Worm (Caenorhabditis elegans) whole organism, L2 larva: ENCODE measurements around the gene R166.2.
A peak's percentile ranks its signal among the peaks of the same experiment; 100 is the strongest.

Experiments used
- R02D3.7 ChIP-seq: fragments of 150-350 bp; optimal IDR thresholded peaks from 2 replicates; lab custom pipeline; 2014; ENCODE audit warnings: missing biosample characterization, missing genetic modification characterization
- alr-1 ChIP-seq: fragments of 150-350 bp; optimal IDR thresholded peaks from 2 replicates; lab custom pipeline; 2014; ENCODE audit warnings: missing biosample characterization, missing genetic modification characterization
- aly-2 ChIP-seq: fragments of 150-350 bp; optimal IDR thresholded peaks from 2 replicates; lab custom pipeline; 2014; ENCODE audit warnings: missing biosample characterization, missing genetic modification characterization
- ama-1 ChIP-seq: fragments of 150-350 bp; optimal IDR thresholded peaks from 2 replicates; lab custom pipeline; 2018; ENCODE audit warnings: inconsistent platforms
- blmp-1 ChIP-seq: sonication (generic microtip); optimal IDR thresholded peaks from 2 replicates; lab custom pipeline; 2017; ENCODE audit warnings: missing genetic modification characterization, mild to moderate bottlenecking, missing compliant biosample characterization, antibody characterized with exemption, moderate library complexity; ENCODE audit not compliant: insufficient read depth
- ceh-16 ChIP-seq: fragments of 150-350 bp; optimal IDR thresholded peaks from 2 replicates; lab custom pipeline; 2014; ENCODE audit warnings: missing biosample characterization, missing genetic modification characterization
- ceh-82 ChIP-seq: fragments of 150-350 bp; optimal IDR thresholded peaks from 2 replicates; lab custom pipeline; 2014; ENCODE audit warnings: missing biosample characterization, missing genetic modification characterization
- crh-2 ChIP-seq: sonication (generic microtip); optimal IDR thresholded peaks from 2 replicates; lab custom pipeline; 2017; ENCODE audit warnings: missing biosample characterization, missing genetic modification characterization
- dmd-4 ChIP-seq: sonication (generic microtip); optimal IDR thresholded peaks from 2 replicates; lab custom pipeline; 2017; ENCODE audit warnings: missing biosample characterization, missing genetic modification characterization
- elt-1 ChIP-seq: fragments of 150-350 bp; optimal IDR thresholded peaks from 2 replicates; lab custom pipeline; 2014; ENCODE audit warnings: missing biosample characterization, missing genetic modification characterization
- elt-3 ChIP-seq: sonication (generic microtip); optimal IDR thresholded peaks from 2 replicates; lab custom pipeline; 2017; ENCODE audit warnings: missing biosample characterization, missing genetic modification characterization
- fos-1 ChIP-seq: fragments of 150-350 bp; optimal IDR thresholded peaks from 2 replicates; lab custom pipeline; 2014; ENCODE audit warnings: missing biosample characterization, missing genetic modification characterization
- gmeb-1 ChIP-seq: fragments of 150-350 bp; optimal IDR thresholded peaks from 2 replicates; lab custom pipeline; 2014; ENCODE audit warnings: missing biosample characterization, missing genetic modification characterization
- lin-13 ChIP-seq: fragments of 150-350 bp; optimal IDR thresholded peaks from 2 replicates; lab custom pipeline; 2014; ENCODE audit warnings: missing biosample characterization, missing genetic modification reagents, missing genetic modification characterization
- lin-39 ChIP-seq: fragments of 150-350 bp; optimal IDR thresholded peaks from 2 replicates; lab custom pipeline; 2014; ENCODE audit warnings: missing biosample characterization, missing genetic modification reagents, missing genetic modification characterization
- mbf-1 ChIP-seq: sonication (generic microtip); optimal IDR thresholded peaks from 2 replicates; lab custom pipeline; 2017; ENCODE audit warnings: missing biosample characterization, missing genetic modification characterization
- mdl-1 ChIP-seq, 2 experiments: fragments of 150-350 bp in 1 of 2; sonication (generic microtip) in 1 of 2; optimal IDR thresholded peaks; 2 replicates each; lab custom pipeline; 2017; ENCODE audit warnings: missing biosample characterization in 2 of 2, missing genetic modification characterization in 2 of 2
- nhr-10 ChIP-seq: sonication (generic microtip); optimal IDR thresholded peaks from 2 replicates; lab custom pipeline; 2017; ENCODE audit warnings: missing biosample characterization, missing genetic modification characterization
- nhr-11 ChIP-seq: fragments of 150-350 bp; optimal IDR thresholded peaks from 2 replicates; lab custom pipeline; 2014; ENCODE audit warnings: missing biosample characterization, missing genetic modification characterization
- nhr-12 ChIP-seq: fragments of 150-350 bp; optimal IDR thresholded peaks from 2 replicates; lab custom pipeline; 2014; ENCODE audit warnings: missing biosample characterization, missing genetic modification characterization
- nhr-129 ChIP-seq: fragments of 150-350 bp; optimal IDR thresholded peaks from 2 replicates; lab custom pipeline; 2014; ENCODE audit warnings: missing biosample characterization, missing genetic modification characterization
- nhr-21 ChIP-seq: fragments of 150-350 bp; optimal IDR thresholded peaks from 2 replicates; lab custom pipeline; 2014; ENCODE audit warnings: missing biosample characterization, missing genetic modification characterization
- nhr-23 ChIP-seq: fragments of 150-350 bp; optimal IDR thresholded peaks from 2 replicates; lab custom pipeline; 2014; ENCODE audit warnings: missing biosample characterization, missing genetic modification reagents, missing genetic modification characterization
- nhr-237 ChIP-seq: fragments of 150-350 bp; optimal IDR thresholded peaks from 2 replicates; lab custom pipeline; 2014; ENCODE audit warnings: missing biosample characterization, missing genetic modification characterization
- nhr-25 ChIP-seq: fragments of 150-350 bp; sonication (generic microtip); optimal IDR thresholded peaks from 3 replicates; lab custom pipeline; 2014; ENCODE audit warnings: missing biosample characterization, missing genetic modification characterization
- nhr-6 ChIP-seq: fragments of 150-350 bp; optimal IDR thresholded peaks from 2 replicates; lab custom pipeline; 2014; ENCODE audit warnings: missing biosample characterization, missing genetic modification characterization
- nhr-77 ChIP-seq: fragments of 150-350 bp; optimal IDR thresholded peaks from 2 replicates; lab custom pipeline; 2014; ENCODE audit warnings: missing biosample characterization, missing genetic modification characterization
- peb-1 ChIP-seq: fragments of 150-350 bp; optimal IDR thresholded peaks from 2 replicates; lab custom pipeline; 2014; ENCODE audit warnings: missing biosample characterization, missing genetic modification characterization
- sem-4 ChIP-seq: fragments of 150-350 bp; optimal IDR thresholded peaks from 2 replicates; lab custom pipeline; 2014; ENCODE audit warnings: missing biosample characterization, missing genetic modification reagents, missing genetic modification characterization
- sma-3 ChIP-seq: sonication (generic microtip); optimal IDR thresholded peaks from 2 replicates; lab custom pipeline; 2016; ENCODE audit warnings: missing genetic modification reagents, missing genetic modification characterization, missing compliant biosample characterization
- sma-9 ChIP-seq, 2 experiments: fragments of 150-350 bp in 1 of 2; sonication (generic microtip) in 1 of 2; optimal IDR thresholded peaks; 2 replicates each; lab custom pipeline; 2014 to 2016; ENCODE audit warnings: missing genetic modification characterization in 2 of 2, mild to moderate bottlenecking in 1 of 2, missing biosample characterization in 1 of 2, missing compliant biosample characterization in 1 of 2, missing genetic modification reagents in 1 of 2, moderate library complexity in 1 of 2
- snpc-4 ChIP-seq: fragments of 150-350 bp; optimal IDR thresholded peaks from 2 replicates; lab custom pipeline; 2014; ENCODE audit warnings: missing biosample characterization, missing genetic modification characterization
- unc-55 ChIP-seq: fragments of 150-350 bp; sonication (generic microtip); optimal IDR thresholded peaks from 3 replicates; lab custom pipeline; 2014; ENCODE audit warnings: missing biosample characterization, missing genetic modification reagents, missing genetic modification characterization
- unc-62 ChIP-seq: fragments of 150-350 bp; optimal IDR thresholded peaks from 2 replicates; lab custom pipeline; 2014; ENCODE audit warnings: missing biosample characterization, missing genetic modification reagents, missing genetic modification characterization
- zag-1 ChIP-seq: fragments of 150-350 bp; optimal IDR thresholded peaks from 2 replicates; lab custom pipeline; 2014; ENCODE audit warnings: missing biosample characterization, missing genetic modification characterization
- ztf-1 ChIP-seq: fragments of 200-800 bp; sonication (Bioruptor generic); conservative IDR thresholded peaks from 2 replicates; pipeline ENCODE4 v1.3.6; 2022; ENCODE audit warnings: missing genetic modification characterization, missing compliant biosample characterization
- ztf-11 ChIP-seq: sonication (generic microtip); optimal IDR thresholded peaks from 2 replicates; lab custom pipeline; 2017; ENCODE audit warnings: missing biosample characterization, missing genetic modification characterization
- ztf-4 ChIP-seq: fragments of 150-350 bp; optimal IDR thresholded peaks from 2 replicates; lab custom pipeline; 2014; ENCODE audit warnings: missing biosample characterization, missing genetic modification characterization

The R166.2 gene

DNA sequence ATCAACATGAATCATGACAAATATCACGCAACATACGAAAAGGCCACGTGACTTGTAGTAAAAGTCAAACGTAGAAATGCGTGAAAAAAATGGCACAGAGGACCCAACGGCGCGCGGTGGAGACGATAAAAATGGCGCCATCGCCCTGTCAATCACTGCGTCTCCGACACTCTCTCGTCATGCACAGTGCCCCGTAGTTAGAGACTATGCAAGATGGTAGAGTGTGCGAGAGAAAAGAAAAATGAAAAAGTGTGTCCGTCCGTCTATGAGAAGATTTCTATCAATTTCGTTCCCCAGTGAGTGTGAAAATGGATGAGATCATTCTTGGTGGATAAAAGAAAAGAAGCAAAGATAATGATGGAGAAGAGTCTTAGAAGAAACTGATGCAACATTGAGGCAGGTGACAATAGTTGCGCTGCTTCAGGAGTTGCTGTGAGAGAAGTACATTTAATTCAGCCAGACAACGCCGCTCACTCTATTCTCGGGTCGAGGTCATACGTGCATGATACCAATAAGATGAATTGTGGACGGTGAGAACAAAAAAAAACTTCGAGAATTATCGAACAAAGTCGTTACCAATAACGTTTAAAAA lies 18.1 kb upstream of the R166.2 start (continued):
- TF ChIP-seq crh-2 (tag; lab: Kevin White, UChicago) (peak; percentile 55), sem-4 (peak; percentile 72), peb-1 (tag; lab: Kevin White, UChicago) (no peak), sma-9 (GFP tag; optimal IDR thresholded peaks at IDR 0.05; lab: Kevin White, UChicago) (peak; percentile 40), sma-9 (tag; optimal IDR thresholded peaks at IDR 0.05; lab: Kevin White, UChicago) (no peak), lin-39 (tag; lab: Kevin White, UChicago) (no peak), nhr-10 (tag; lab: Kevin White, UChicago) (no peak), nhr-237 (tag; lab: Kevin White, UChicago) (no peak), unc-55 (GFP tag; lab: Kevin White, UChicago) (peak; percentile 33), alr-1 (no peak)

DNA sequence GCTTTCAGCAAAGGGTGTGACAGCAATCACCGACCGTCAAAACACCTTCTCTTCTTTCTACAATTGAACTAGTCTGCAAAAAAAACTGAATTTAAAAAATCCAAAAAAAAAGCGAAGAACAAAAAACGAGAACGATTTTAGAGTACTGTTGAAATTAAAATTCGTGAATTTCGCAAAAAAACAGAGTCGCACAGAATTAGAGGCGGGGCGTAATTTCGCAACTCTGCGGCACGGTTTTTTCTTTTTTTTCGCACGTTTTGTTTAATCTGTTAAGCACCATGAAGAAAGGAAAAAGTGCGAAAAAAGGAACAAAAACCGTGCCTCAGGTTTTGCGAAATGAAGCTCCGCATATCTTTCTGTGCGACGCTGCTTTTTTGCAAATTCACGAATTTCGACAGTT lies 17.5 kb upstream of the R166.2 start, which contains the start of gene mnk-1:
TSS of gene mnk-1 (minus strand) at position 73 of the 400 bp plus-strand sequence.
- TF ChIP-seq dmd-4 (no peak), sem-4 (no peak), aly-2 (no peak), sma-9 (GFP tag; optimal IDR thresholded peaks at IDR 0.05; lab: Kevin White, UChicago) (no peak), sma-9 (tag; optimal IDR thresholded peaks at IDR 0.05; lab: Kevin White, UChicago) (no peak), ceh-16 (tag; lab: Kevin White, UChicago) (no peak), sma-3 (GFP tag; lab: Kevin White, UChicago) (no peak), lin-39 (tag; lab: Kevin White, UChicago) (no peak), snpc-4 (tag; lab: Kevin White, UChicago) (no peak), alr-1 (no peak), zag-1 (no peak), mdl-1 (tag; optimal IDR thresholded peaks at IDR 0.05; lab: Kevin White, UChicago) (no peak), nhr-237 (tag; lab: Kevin White, UChicago) (no peak), lin-13 (GFP tag; lab: Kevin White, UChicago) (no peak), mbf-1 (tag; lab: Kevin White, UChicago) (no peak), ztf-1 (GFP tag; lab: Robert Waterston, UW) (no peak), crh-2 (tag; lab: Kevin White, UChicago) (no peak), nhr-21 (tag; lab: Kevin White, UChicago) (no peak), nhr-11 (no peak)

DNA sequence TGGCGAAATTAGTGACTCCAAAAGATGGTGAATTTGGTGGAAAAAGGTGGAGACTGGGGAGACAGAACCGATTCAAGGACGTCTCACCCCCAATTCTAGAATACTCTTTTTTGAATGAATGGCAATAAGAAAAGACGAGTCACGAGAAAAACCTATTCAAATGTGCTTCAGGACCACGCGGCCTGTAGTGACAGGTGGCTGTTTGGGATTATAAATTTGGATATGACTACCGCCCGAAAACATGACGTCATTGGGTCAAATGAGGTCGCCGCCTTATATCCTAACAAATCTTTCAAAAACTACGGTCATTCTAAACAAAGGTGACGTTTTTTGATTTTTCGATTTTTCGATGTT lies 16.6 kb upstream of the R166.2 start:
- TF ChIP-seq nhr-129 (tag; lab: Kevin White, UChicago) (peak; percentile 13), nhr-25 (tag; lab: Kevin White, UChicago) (peak; percentile 48), elt-3 (no peak), ceh-16 (tag; lab: Kevin White, UChicago) (peak; percentile 3), nhr-77 (no peak)
- TF ChIP-seq, all 48 proteins: peak for 3

DNA sequence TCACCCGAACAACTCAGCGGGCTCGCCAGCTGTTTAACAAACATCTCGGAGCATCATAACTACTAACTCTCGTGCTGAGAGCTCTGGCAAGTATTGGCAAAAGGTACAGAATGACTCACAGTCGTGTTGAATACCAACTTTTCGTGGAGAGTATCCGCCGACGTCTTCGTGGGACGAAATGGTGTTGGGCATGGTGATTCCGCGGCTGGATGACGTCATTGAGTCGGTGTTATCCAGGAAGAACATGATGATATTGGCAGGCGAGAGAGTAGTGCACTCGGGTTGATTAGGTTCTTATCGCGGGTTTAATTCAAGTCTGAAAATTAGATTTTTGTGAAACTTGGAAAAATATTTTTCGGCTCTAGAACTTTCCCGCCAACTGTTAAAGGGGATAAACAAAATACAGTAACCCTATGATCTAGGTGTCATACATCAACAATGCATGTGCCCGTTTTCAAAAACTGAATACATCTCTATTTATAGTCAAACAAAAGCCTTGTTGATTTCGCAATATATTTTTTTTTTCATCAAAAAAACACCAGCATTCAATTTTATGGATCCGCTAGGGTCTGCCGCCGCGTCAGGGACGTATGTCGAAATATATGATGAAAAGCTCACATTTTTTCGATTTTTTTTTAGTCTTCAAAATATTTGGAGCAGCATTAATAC lies 16.0 kb upstream of the R166.2 start:
- TF ChIP-seq aly-2, result no peak
- peak; percentile 19 for TF ChIP-seq nhr-129 (tag; lab: Kevin White, UChicago)
- peak; percentile 44 for TF ChIP-seq unc-55 (GFP tag; lab: Kevin White, UChicago)
- TF ChIP-seq ceh-82 (tag; lab: Kevin White, UChicago), result no peak
- TF ChIP-seq gmeb-1 (tag; lab: Kevin White, UChicago), result no peak
- no peak for TF ChIP-seq sma-3 (GFP tag; lab: Kevin White, UChicago)

DNA sequence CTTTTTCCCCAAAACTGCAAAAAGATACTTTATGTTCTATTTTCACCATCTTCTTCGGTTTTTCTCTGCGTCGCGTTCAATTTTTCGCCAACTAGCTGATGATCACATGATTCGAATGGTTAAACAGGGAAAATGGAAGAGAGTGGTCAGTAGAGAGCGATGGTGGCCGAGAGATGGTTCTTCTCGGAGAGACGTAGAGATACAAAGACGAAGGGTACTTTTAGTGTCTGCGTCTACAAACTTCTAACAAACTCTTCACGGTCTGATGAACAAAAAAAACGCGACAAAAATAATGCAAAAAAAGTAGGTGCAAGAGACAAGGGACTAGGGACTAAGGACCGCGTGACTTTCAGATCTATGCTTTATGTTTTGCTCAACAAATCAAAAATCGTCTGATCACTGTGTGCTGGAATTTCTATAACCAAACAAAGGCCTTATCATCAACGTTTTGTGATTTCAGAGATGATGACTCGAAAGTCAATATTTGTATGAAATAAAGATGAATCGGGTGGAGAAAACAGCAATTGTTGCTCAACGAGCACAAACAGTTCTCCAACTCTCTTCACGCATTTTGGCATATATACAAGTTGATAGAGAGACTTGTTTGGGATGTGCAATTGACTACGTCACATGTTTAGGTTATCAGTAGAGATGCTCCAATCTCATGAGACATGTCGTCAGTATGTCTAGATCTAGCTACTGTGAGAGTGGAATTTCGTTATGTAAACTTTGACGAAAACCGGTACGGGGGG lies 14.7 kb upstream of the R166.2 start:
- TF ChIP-seq ztf-11 (tag; lab: Kevin White, UChicago), result no peak
- peak; percentile 92 for TF ChIP-seq ama-1 (lab: Kevin White, UChicago)
- peak; percentile 97 for TF ChIP-seq ztf-4 (tag; lab: Kevin White, UChicago)
- peak; percentile 97 for TF ChIP-seq nhr-21 (tag; lab: Kevin White, UChicago)
- no peak for TF ChIP-seq aly-2
- no peak for TF ChIP-seq nhr-23 (tag; lab: Kevin White, UChicago)
- TF ChIP-seq mbf-1 (tag; lab: Kevin White, UChicago), result no peak
- peak; percentile 93 for TF ChIP-seq unc-55 (GFP tag; lab: Kevin White, UChicago)
- TF ChIP-seq R02D3.7 (tag; lab: Kevin White, UChicago), result no peak
- peak; percentile 97 for TF ChIP-seq sma-3 (GFP tag; lab: Kevin White, UChicago)
- TF ChIP-seq ceh-82 (tag; lab: Kevin White, UChicago), result peak; percentile 1
- no peak for TF ChIP-seq elt-3
- TF ChIP-seq lin-13 (GFP tag; lab: Kevin White, UChicago), result peak; percentile 84
- peak; percentile 96 for TF ChIP-seq nhr-6 (tag; lab: Kevin White, UChicago)
- TF ChIP-seq nhr-12 (tag; lab: Kevin White, UChicago), result peak; percentile 41
- peak; percentile 61 for TF ChIP-seq unc-62
- TF ChIP-seq elt-1, result no peak
- TF ChIP-seq crh-2 (tag; lab: Kevin White, UChicago), result peak; percentile 98
- peak; percentile 87 for TF ChIP-seq gmeb-1 (tag; lab: Kevin White, UChicago)
- TF ChIP-seq sem-4, result peak; percentile 96
- TF ChIP-seq blmp-1, result peak; percentile 68
- TF ChIP-seq nhr-237 (tag; lab: Kevin White, UChicago), result no peak
- TF ChIP-seq nhr-10 (tag; lab: Kevin White, UChicago), result peak; percentile 10
- no peak for TF ChIP-seq alr-1
- peak; percentile 88 for TF ChIP-seq fos-1 (tag; lab: Kevin White, UChicago)
- no peak for TF ChIP-seq lin-39 (tag; lab: Kevin White, UChicago)
- TF ChIP-seq nhr-11, result no peak
- peak; percentile 84 to 92 for TF ChIP-seq mdl-1 (tag; optimal IDR thresholded peaks at IDR 0.05; lab: Kevin White, UChicago)
- TF ChIP-seq ceh-16 (tag; lab: Kevin White, UChicago), result peak; percentile 83
